Fruit fly (Drosophila melanogaster) Kc167 (cell line): ENCODE results near the gene CG7778.

Source experiments
- h ChIP-seq: fragments of >200 bp; optimal IDR thresholded peaks from 3 replicates; lab custom pipeline; 2018; ENCODE audit warnings: missing external identifiers
- insv ChIP-seq: fragments of >200 bp; optimal IDR thresholded peaks from 3 replicates; lab custom pipeline; 2018; ENCODE audit warnings: missing external identifiers

- TF ChIP-seq insv = no peak
- no peak for TF ChIP-seq h (lab: Kevin White, UChicago)
Observed at dm6 chr2L:8304635-8305034, 41.8 kb upstream of the CG7778 start.
